Worm (Caenorhabditis elegans) whole organism, L1 larva: ENCODE data around the gene E02H1.5.

Experiments used
- C16A3.4 ChIP-seq: fragments of 150-350 bp; optimal IDR thresholded peaks from 2 replicates; lab custom pipeline; 2014; ENCODE audit warnings: missing biosample characterization, missing genetic modification characterization
- C34B4.2 ChIP-seq: sonication (generic microtip); optimal IDR thresholded peaks from 2 replicates; lab custom pipeline; 2017; ENCODE audit warnings: mild to moderate bottlenecking, missing genetic modification characterization, missing compliant biosample characterization
- aha-1 ChIP-seq: fragments of 150-350 bp; optimal IDR thresholded peaks from 2 replicates; lab custom pipeline; 2014; ENCODE audit warnings: missing biosample characterization, missing genetic modification characterization
- alr-1 ChIP-seq: fragments of 200-800 bp; sonication (Bioruptor generic); optimal IDR thresholded peaks from 2 replicates; lab custom pipeline; 2018; ENCODE audit warnings: borderline replicate concordance, mild to moderate bottlenecking, missing genetic modification characterization, missing compliant biosample characterization
- ama-1 ChIP-seq: fragments of 150-350 bp; optimal IDR thresholded peaks from 2 replicates; lab custom pipeline; 2014
- blmp-1 ChIP-seq: fragments of 150-350 bp; optimal IDR thresholded peaks from 2 replicates; lab custom pipeline; 2014; ENCODE audit warnings: missing biosample characterization, missing genetic modification characterization
- ceh-63 ChIP-seq: fragments of 200-800 bp; sonication (Bioruptor generic); optimal IDR thresholded peaks from 2 replicates; lab custom pipeline; 2018; ENCODE audit warnings: mild to moderate bottlenecking, missing genetic modification characterization, missing compliant biosample characterization
- ceh-82 ChIP-seq, 3 experiments: fragments of 150-350 bp in 1 of 3; sonication (generic microtip) in 2 of 3; optimal IDR thresholded peaks; 2 replicates each; lab custom pipeline; 2014 to 2017; ENCODE audit warnings: missing biosample characterization in 3 of 3, missing genetic modification characterization in 3 of 3
- ceh-88 ChIP-seq: fragments of 200-800 bp; sonication (Bioruptor generic); IDR thresholded peaks from 2 replicates; pipeline ENCODE4 v1.3.6; 2022; ENCODE audit warnings: missing genetic modification characterization, missing compliant biosample characterization
- dpl-1 ChIP-seq, 3 experiments: fragments of 150-350 bp in 2 of 3; sonication (generic microtip) in 1 of 3; optimal IDR thresholded peaks; 2 replicates each; lab custom pipeline; 2014 to 2017; ENCODE audit warnings: missing biosample characterization in 3 of 3, missing genetic modification characterization in 3 of 3, missing genetic modification reagents in 3 of 3
- dsc-1 ChIP-seq: sonication (generic microtip); optimal IDR thresholded peaks from 2 replicates; lab custom pipeline; 2016; ENCODE audit warnings: mild to moderate bottlenecking, missing genetic modification characterization, missing compliant biosample characterization
- efl-1 ChIP-seq, 4 experiments: fragments of 150-350 bp; optimal IDR thresholded peaks in 3 of 4; peaks in 1 of 4; 1 replicate in 1 of 4; 2 replicates in 3 of 4; lab custom pipeline; 2014; ENCODE audit warnings: missing biosample characterization in 2 of 4, missing genetic modification characterization in 2 of 4, missing genetic modification reagents in 2 of 4
- efl-3 ChIP-seq: fragments of 200-800 bp; sonication (Bioruptor generic); optimal IDR thresholded peaks from 2 replicates; lab custom pipeline; 2018; ENCODE audit warnings: mild to moderate bottlenecking, missing genetic modification characterization, missing compliant biosample characterization
- egl-13 ChIP-seq: sonication (generic microtip); optimal IDR thresholded peaks from 2 replicates; lab custom pipeline; 2016; ENCODE audit warnings: missing genotype, missing genetic modification reagents, missing genetic modification characterization, missing compliant biosample characterization
- elt-2 ChIP-seq: sonication (generic microtip); optimal IDR thresholded peaks from 2 replicates; lab custom pipeline; 2016; ENCODE audit warnings: missing genetic modification characterization, mild to moderate bottlenecking, inconsistent platforms, missing compliant biosample characterization, missing genetic modification reagents
- elt-3 ChIP-seq, 6 experiments: fragments of 150-350 bp in 1 of 6; sonication (generic microtip); optimal IDR thresholded peaks; 2 replicates each; lab custom pipeline; 2017 to 2018; ENCODE audit warnings: missing biosample characterization in 6 of 6, missing genetic modification characterization in 6 of 6, inconsistent platforms in 1 of 6
- ets-5 ChIP-seq: fragments of 200-800 bp; sonication (Bioruptor generic); IDR thresholded peaks from 2 replicates; pipeline ENCODE4 v1.3.6; 2022; ENCODE audit warnings: missing genetic modification characterization, missing compliant biosample characterization
- fkh-4 ChIP-seq: sonication (generic microtip); optimal IDR thresholded peaks from 2 replicates; lab custom pipeline; 2016; ENCODE audit warnings: missing compliant biosample characterization, missing genetic modification characterization, borderline replicate concordance
- fkh-8 ChIP-seq: sonication (generic microtip); optimal IDR thresholded peaks from 2 replicates; lab custom pipeline; 2016; ENCODE audit warnings: mild to moderate bottlenecking, missing genetic modification characterization, missing compliant biosample characterization
- fos-1 ChIP-seq: fragments of 150-350 bp; optimal IDR thresholded peaks from 2 replicates; lab custom pipeline; 2014; ENCODE audit warnings: missing biosample characterization, missing genetic modification characterization
- grh-1 ChIP-seq: fragments of 200-800 bp; sonication (Bioruptor generic); IDR thresholded peaks from 2 replicates; pipeline ENCODE4 v1.3.6; 2022; ENCODE audit warnings: missing genetic modification reagents, missing genetic modification characterization, missing compliant biosample characterization
- hlh-4 ChIP-seq: sonication (generic microtip); optimal IDR thresholded peaks from 2 replicates; lab custom pipeline; 2016; ENCODE audit warnings: mild to moderate bottlenecking, missing genetic modification characterization, missing compliant biosample characterization
- lin-14 ChIP-seq: fragments of 200-800 bp; sonication (Bioruptor generic); optimal IDR thresholded peaks from 2 replicates; lab custom pipeline; 2018; ENCODE audit warnings: mild to moderate bottlenecking, missing genetic modification characterization, moderate library complexity, missing compliant biosample characterization
- lin-15B ChIP-seq: fragments of 150-350 bp; sonication (generic microtip); optimal IDR thresholded peaks from 3 replicates; lab custom pipeline; 2014; ENCODE audit warnings: missing biosample characterization, missing genetic modification characterization
- lin-35 ChIP-seq, 2 experiments: fragments of 150-350 bp; optimal IDR thresholded peaks; 2 replicates each; lab custom pipeline; 2014; ENCODE audit warnings: missing biosample characterization in 2 of 2, missing genetic modification characterization in 2 of 2, missing genetic modification reagents in 2 of 2
- lin-39 ChIP-seq: fragments of 150-350 bp; optimal IDR thresholded peaks from 2 replicates; lab custom pipeline; 2014; ENCODE audit warnings: missing biosample characterization, missing genetic modification reagents, missing genetic modification characterization
- lsy-2 ChIP-seq, 2 experiments: fragments of 150-350 bp; optimal IDR thresholded peaks; 2 replicates each; lab custom pipeline; 2014; ENCODE audit warnings: missing biosample characterization in 2 of 2, missing genetic modification characterization in 2 of 2
- mab-9 ChIP-seq: fragments of 200-800 bp; sonication (Bioruptor generic); IDR thresholded peaks from 2 replicates; pipeline ENCODE4 v1.3.6; 2022; ENCODE audit warnings: missing genetic modification reagents, missing genetic modification characterization, missing compliant biosample characterization
- mdl-1 ChIP-seq, 2 experiments: fragments of 150-350 bp; optimal IDR thresholded peaks; 2 replicates each; lab custom pipeline; 2014 to 2017; ENCODE audit warnings: missing biosample characterization in 2 of 2, missing genetic modification characterization in 2 of 2, inconsistent platforms in 1 of 2
- mep-1 ChIP-seq: fragments of 150-350 bp; optimal IDR thresholded peaks from 2 replicates; lab custom pipeline; 2014; ENCODE audit warnings: missing biosample characterization, missing genetic modification characterization
- nhr-19 ChIP-seq: fragments of 200-800 bp; sonication (Bioruptor generic); conservative IDR thresholded peaks from 2 replicates; pipeline ENCODE4 v1.3.6; 2022; ENCODE audit warnings: missing genetic modification characterization, missing compliant biosample characterization
- nhr-20 ChIP-seq: sonication (generic microtip); optimal IDR thresholded peaks from 2 replicates; lab custom pipeline; 2016; ENCODE audit warnings: mild to moderate bottlenecking, missing genetic modification characterization, missing compliant biosample characterization
- nhr-71 ChIP-seq: sonication (generic microtip); optimal IDR thresholded peaks from 2 replicates; lab custom pipeline; 2016; ENCODE audit warnings: mild to moderate bottlenecking, missing genetic modification characterization, moderate library complexity, missing compliant biosample characterization
- nhr-85 ChIP-seq: sonication (generic microtip); peaks from one replicate; lab custom pipeline; 2016; ENCODE audit warnings: missing genetic modification characterization, inconsistent platforms, missing compliant biosample characterization
- nhr-90 ChIP-seq: sonication (generic microtip); optimal IDR thresholded peaks from 2 replicates; lab custom pipeline; 2016; ENCODE audit warnings: mild to moderate bottlenecking, missing genetic modification characterization, missing compliant biosample characterization; ENCODE audit not compliant: poor library complexity
- pag-3 ChIP-seq: sonication (generic microtip); optimal IDR thresholded peaks from 2 replicates; lab custom pipeline; 2017; ENCODE audit warnings: missing genetic modification characterization, mild to moderate bottlenecking, missing compliant biosample characterization, antibody characterized with exemption, borderline replicate concordance; ENCODE audit not compliant: insufficient read depth
- pqm-1 ChIP-seq: sonication (generic microtip); optimal IDR thresholded peaks from 3 replicates; lab custom pipeline; 2017; ENCODE audit warnings: missing biosample characterization, missing genetic modification characterization
- snu-23 ChIP-seq: sonication (generic microtip); optimal IDR thresholded peaks from 2 replicates; lab custom pipeline; 2016; ENCODE audit warnings: missing genetic modification characterization, missing compliant biosample characterization
- swsn-7 ChIP-seq: sonication (generic microtip); optimal IDR thresholded peaks from 2 replicates; lab custom pipeline; 2016; ENCODE audit warnings: missing genetic modification characterization, missing compliant biosample characterization
- tbx-2 ChIP-seq: sonication (generic microtip); optimal IDR thresholded peaks from 2 replicates; lab custom pipeline; 2016; ENCODE audit warnings: missing genetic modification characterization, missing compliant biosample characterization
- unc-30 ChIP-seq: sonication (generic microtip); optimal IDR thresholded peaks from 2 replicates; lab custom pipeline; 2017; ENCODE audit warnings: missing biosample characterization, missing genetic modification characterization
- zip-4 ChIP-seq: fragments of 200-800 bp; sonication (Bioruptor generic); optimal IDR thresholded peaks from 2 replicates; lab custom pipeline; 2018; ENCODE audit warnings: mild to moderate bottlenecking, missing genetic modification characterization, moderate library complexity, missing compliant biosample characterization
- ztf-11 ChIP-seq, 2 experiments: sonication (generic microtip); optimal IDR thresholded peaks; 2 replicates each; lab custom pipeline; 2016 to 2017; ENCODE audit warnings: missing genetic modification characterization in 2 of 2, missing biosample characterization in 1 of 2, missing compliant biosample characterization in 1 of 2
- ztf-4 ChIP-seq: fragments of 150-350 bp; optimal IDR thresholded peaks from 2 replicates; lab custom pipeline; 2014; ENCODE audit warnings: missing biosample characterization, missing genetic modification characterization

E02H1.5 gene

DNA sequence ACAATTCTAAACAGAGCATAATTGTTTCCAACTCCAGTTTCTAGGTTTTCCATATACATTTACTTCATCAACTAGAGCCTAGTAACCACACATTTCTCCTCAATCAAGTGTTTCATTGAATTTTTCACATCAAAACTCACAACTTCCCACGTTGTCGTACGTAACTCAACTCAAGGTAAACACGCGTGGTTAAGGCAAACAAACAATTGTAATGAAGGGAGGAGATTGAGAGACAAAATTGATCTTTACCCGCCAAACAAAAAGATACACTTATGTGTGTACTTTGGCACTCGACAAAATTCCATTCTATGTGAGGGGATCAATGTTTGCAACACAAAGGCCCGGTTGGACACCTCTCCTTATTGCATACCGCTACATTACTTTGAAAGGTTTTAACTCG is 10.3 kb downstream of the E02H1.5 start, which contains the start of gene nhr-19 (continued):
- TF ChIP-seq nhr-20 (tag; lab: Kevin White, UChicago) = peak; percentile 50
- TF ChIP-seq fkh-8 (tag; lab: Kevin White, UChicago) = no peak
- no peak for TF ChIP-seq ztf-11 (tag; optimal IDR thresholded peaks at IDR 0.05; lab: Kevin White, UChicago)
- TF ChIP-seq fos-1 (tag; lab: Kevin White, UChicago) = peak; percentile 9
- no peak for TF ChIP-seq alr-1
- TF ChIP-seq ceh-88 = no peak
- no peak for TF ChIP-seq nhr-90
- no peak for TF ChIP-seq pag-3
- TF ChIP-seq dpl-1 (GFP tag; optimal IDR thresholded peaks at IDR 0.05; lab: Kevin White, UChicago) = no peak
- TF ChIP-seq mep-1 (tag; lab: Kevin White, UChicago) = no peak
- TF ChIP-seq C16A3.4 (tag; lab: Kevin White, UChicago) = peak; percentile 30

DNA sequence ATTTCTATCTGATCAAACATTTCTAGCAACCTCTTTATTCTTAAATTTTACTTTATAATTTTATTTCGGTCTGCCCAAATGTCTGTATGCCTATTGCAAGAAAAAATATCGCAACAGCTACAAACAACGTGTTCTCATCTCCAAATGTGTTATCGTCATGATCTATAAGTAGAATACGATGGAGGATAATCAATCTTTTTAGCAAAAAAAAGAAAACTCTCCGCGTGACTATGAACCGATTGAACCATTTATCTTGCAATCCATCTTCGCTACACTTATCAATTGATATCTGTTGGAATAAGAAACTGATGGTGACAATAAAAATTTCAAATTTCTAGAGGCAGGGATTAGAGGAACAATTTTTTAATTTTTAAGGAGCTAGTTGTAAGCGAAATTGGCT is 10.9 kb downstream of the E02H1.5 start:
- no peak for TF ChIP-seq fkh-4 (tag; lab: Kevin White, UChicago)
- TF ChIP-seq lsy-2 (tag; optimal IDR thresholded peaks at IDR 0.05; lab: Kevin White, UChicago) = peak in 1 of 2 experiments; percentile 32
- TF ChIP-seq tbx-2 = no peak
- TF ChIP-seq nhr-85 (tag; lab: Kevin White, UChicago) = peak; percentile 88
- no peak for TF ChIP-seq ztf-4 (tag; lab: Kevin White, UChicago)
- no peak for TF ChIP-seq ets-5 (GFP tag; lab: Robert Waterston, UW)
- TF ChIP-seq nhr-19 (GFP tag; lab: Robert Waterston, UW) = peak; percentile 39
- TF ChIP-seq mab-9 (GFP tag; lab: Robert Waterston, UW) = no peak
- peak; percentile 43 for TF ChIP-seq lin-14 (GFP tag; lab: Kevin White, UChicago)
- TF ChIP-seq ceh-63 (GFP tag; lab: Kevin White, UChicago) = no peak
- peak; percentile 78 for TF ChIP-seq blmp-1
- TF ChIP-seq nhr-20 (tag; lab: Kevin White, UChicago) = peak; percentile 74
- peak; percentile 45 for TF ChIP-seq nhr-71
- no peak for TF ChIP-seq ama-1 (lab: Kevin White, UChicago)
- peak; percentile 47 for TF ChIP-seq lin-39 (tag; lab: Kevin White, UChicago)
- peak; percentile 8 for TF ChIP-seq snu-23 (GFP tag; lab: Kevin White, UChicago)
- no peak for TF ChIP-seq C34B4.2 (tag; lab: Kevin White, UChicago)
- TF ChIP-seq elt-3 (tag; optimal IDR thresholded peaks at IDR 0.05; lab: Kevin White, UChicago) = peak in 3 of 6 experiments; percentile 8 to 85 (median 51)
- TF ChIP-seq lin-35 (GFP tag; optimal IDR thresholded peaks at IDR 0.05; lab: Kevin White, UChicago) = peak in 1 of 2 experiments; percentile 7

DNA sequence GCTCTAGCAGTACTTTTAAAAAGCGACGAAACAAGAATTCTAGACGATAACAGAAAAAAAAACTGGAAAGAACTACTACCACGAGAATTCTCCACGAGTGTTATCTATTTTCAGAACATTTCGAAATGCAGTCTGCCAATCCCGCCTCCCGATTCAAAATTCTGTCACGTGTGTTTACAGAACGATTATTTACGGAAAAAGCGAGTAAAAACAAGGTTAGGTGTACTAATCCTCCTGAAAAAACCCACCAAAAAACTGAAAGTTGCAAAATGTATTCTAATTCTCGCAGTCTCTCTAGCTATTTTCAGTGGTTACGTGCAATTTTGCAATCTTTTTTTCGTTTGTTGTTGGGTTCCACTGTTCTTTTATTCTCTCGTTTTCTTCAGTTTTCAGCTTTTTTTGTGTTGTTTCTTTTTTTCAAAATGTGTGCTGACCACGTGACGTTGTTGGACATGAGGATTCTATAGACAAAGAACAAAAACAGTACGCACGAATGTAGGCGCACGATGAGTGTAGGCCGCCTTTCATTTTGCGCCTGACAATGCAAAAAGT is 11.5 kb downstream of the E02H1.5 start:
- no peak for TF ChIP-seq aha-1 (tag; lab: Kevin White, UChicago)
- no peak for TF ChIP-seq efl-1 (optimal IDR thresholded peaks at IDR 0.05; lab: Kevin White, UChicago)
- peak in 1 of 2 experiments; percentile 42 for TF ChIP-seq efl-1 (GFP tag; optimal IDR thresholded peaks at IDR 0.05 in 1 of 2; lab: Kevin White, UChicago)
- TF ChIP-seq lin-35 (GFP tag; optimal IDR thresholded peaks at IDR 0.05; lab: Kevin White, UChicago) = peak in 1 of 2 experiments; percentile 44

DNA sequence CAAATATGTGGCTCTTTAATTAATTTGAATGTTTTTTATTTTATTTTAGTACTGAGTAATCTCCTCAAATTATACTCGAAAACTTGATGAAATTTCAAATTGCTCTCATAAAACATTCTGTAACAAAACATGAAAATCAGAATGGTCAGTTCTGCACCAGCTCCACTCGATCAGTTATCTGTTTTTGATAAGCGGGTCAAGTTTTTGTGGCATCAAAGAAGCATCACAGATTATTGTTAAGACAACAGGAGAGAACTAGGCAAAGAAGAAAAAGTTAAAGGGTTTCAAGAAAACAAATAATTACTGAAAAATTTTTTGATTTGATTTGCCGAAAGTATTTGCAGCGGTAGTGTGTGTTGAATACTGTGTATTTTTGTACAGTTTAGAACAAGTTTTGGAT is 12.1 kb downstream of the E02H1.5 start:
- TF ChIP-seq lin-35 (GFP tag; optimal IDR thresholded peaks at IDR 0.05; lab: Kevin White, UChicago) = peak in 1 of 2 experiments; percentile 3
- peak; percentile 62 for TF ChIP-seq nhr-19 (GFP tag; lab: Robert Waterston, UW)
- no peak for TF ChIP-seq zip-4 (GFP tag; lab: Kevin White, UChicago)
- TF ChIP-seq nhr-71 = no peak
- no peak for TF ChIP-seq swsn-7 (tag; lab: Kevin White, UChicago)
- TF ChIP-seq lin-15B (tag; lab: Kevin White, UChicago) = no peak
- no peak for TF ChIP-seq efl-3 (GFP tag; lab: Kevin White, UChicago)
- TF ChIP-seq ceh-82 (tag; optimal IDR thresholded peaks at IDR 0.05; lab: Kevin White, UChicago) = no peak
- no peak for TF ChIP-seq aha-1 (tag; lab: Kevin White, UChicago)
- TF ChIP-seq hlh-4 = no peak
- TF ChIP-seq nhr-85 (tag; lab: Kevin White, UChicago) = no peak
- no peak for TF ChIP-seq egl-13 (tag; lab: Kevin White, UChicago)
- no peak for TF ChIP-seq dsc-1 (tag; lab: Kevin White, UChicago)
- TF ChIP-seq ztf-11 (tag; optimal IDR thresholded peaks at IDR 0.05; lab: Kevin White, UChicago) = no peak
- TF ChIP-seq elt-2 (tag; lab: Kevin White, UChicago) = peak; percentile 63
- no peak for TF ChIP-seq nhr-20 (tag; lab: Kevin White, UChicago)
- TF ChIP-seq C34B4.2 (tag; lab: Kevin White, UChicago) = no peak
- TF ChIP-seq dpl-1 (GFP tag; optimal IDR thresholded peaks at IDR 0.05; lab: Kevin White, UChicago) = no peak
- TF ChIP-seq grh-1 (GFP tag; lab: Robert Waterston, UW) = no peak
- no peak for TF ChIP-seq unc-30 (tag; lab: Kevin White, UChicago)
- no peak for TF ChIP-seq mdl-1 (tag; optimal IDR thresholded peaks at IDR 0.05; lab: Kevin White, UChicago)
- TF ChIP-seq efl-1 (optimal IDR thresholded peaks at IDR 0.05; lab: Kevin White, UChicago) = no peak
- TF ChIP-seq efl-1 (GFP tag; optimal IDR thresholded peaks at IDR 0.05 in 1 of 2; lab: Kevin White, UChicago) = no peak
- TF ChIP-seq pqm-1 (tag; lab: Kevin White, UChicago) = no peak
- no peak for TF ChIP-seq nhr-90
